Fruit fly (Drosophila melanogaster): Measurements from ENCODE around the gene CG15021.

DNA sequence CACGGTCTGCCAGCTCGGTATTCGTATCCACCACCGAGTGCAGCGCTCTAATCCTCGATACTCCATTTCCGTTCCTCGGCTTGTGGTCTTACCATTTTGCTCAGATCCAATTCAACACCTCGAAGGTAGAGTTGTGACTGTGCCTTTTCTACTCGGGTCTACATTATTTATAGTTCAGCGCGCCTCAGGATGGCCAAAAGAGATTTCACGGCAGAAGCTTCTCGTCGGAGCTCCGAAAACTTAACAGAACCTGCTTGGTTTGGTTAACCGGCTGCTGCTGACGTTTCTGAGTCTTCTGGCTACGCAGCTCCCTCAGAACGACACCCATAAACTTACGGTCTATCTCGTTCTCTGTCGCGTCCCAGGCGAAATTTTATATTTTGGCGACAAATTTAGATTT is 30.0 kb downstream of the CG15021 start, which contains the start of gene CG32241:
- TF ChIP-seq CG1792 (GFP tag; optimal IDR thresholded peaks at IDR 0.05) (no peak), pfk (GFP tag; optimal IDR thresholded peaks at IDR 0.05) (no peak), NC2α (GFP tag; optimal IDR thresholded peaks at IDR 0.05) (no peak), ttk (GFP tag; IDR thresholded peaks at IDR 0.05) (no peak), Dek (tag; optimal IDR thresholded peaks at IDR 0.05) (no peak)
